Worm (Caenorhabditis elegans): ENCODE measurements around the gene ZK897.10.

ce11 chrIV:12725228-12725627 is 39.9 kb upstream of the ZK897.10 start:
- TF ChIP-seq W03F9.2 (tag; optimal IDR thresholded peaks at IDR 0.05) (no peak), him-1 (tag; optimal IDR thresholded peaks at IDR 0.05) (no peak)
